Worm (Caenorhabditis elegans): ENCODE measurements around the gene scp-1.

The scp-1 gene

DNA sequence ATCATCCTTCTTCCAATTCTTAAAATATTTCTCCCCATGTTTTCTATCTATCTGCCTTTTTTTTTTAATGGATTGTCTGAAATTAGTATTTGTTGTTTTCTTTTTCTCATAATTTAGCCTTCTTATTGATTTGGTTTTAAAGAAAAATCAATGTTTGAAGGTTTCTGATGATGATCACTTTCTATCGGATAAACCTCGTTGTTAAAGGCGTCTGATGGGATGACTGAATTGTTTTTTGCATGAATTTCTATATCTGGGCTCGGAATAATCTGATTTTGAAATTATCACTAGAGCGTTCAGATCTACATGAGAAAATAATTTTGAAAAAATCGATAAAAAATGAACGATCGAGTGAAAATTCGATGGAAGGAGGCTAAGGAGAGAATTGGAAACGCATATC is at the start of gene scp-1:
Gene scp-1, plus strand, starts transcription at position 301 of the 400 bp plus-strand sequence.
- TF ChIP-seq F13H6.1 (tag; optimal IDR thresholded peaks at IDR 0.05) = no peak
- no peak for TF ChIP-seq lin-11 (tag; optimal IDR thresholded peaks at IDR 0.05)
- TF ChIP-seq K09A11.1 (tag; optimal IDR thresholded peaks at IDR 0.05; ENCODE audit: insufficient read depth) = no peak
- no peak for TF ChIP-seq hlh-6 (tag; optimal IDR thresholded peaks at IDR 0.05)
- TF ChIP-seq ceh-22 (tag; optimal IDR thresholded peaks at IDR 0.05) = no peak
- no peak for TF ChIP-seq ceh-19 (GFP tag; optimal IDR thresholded peaks at IDR 0.05)
- TF ChIP-seq ceh-31 (tag; optimal IDR thresholded peaks at IDR 0.05) = no peak
- TF ChIP-seq zip-5 (tag; optimal IDR thresholded peaks at IDR 0.05) = no peak
- TF ChIP-seq rnt-1 (tag; optimal IDR thresholded peaks at IDR 0.05) = no peak
- TF ChIP-seq madf-2 (tag; optimal IDR thresholded peaks at IDR 0.05) = no peak
- no peak for TF ChIP-seq pqm-1 (tag; optimal IDR thresholded peaks at IDR 0.05)
- TF ChIP-seq unc-86 (tag; optimal IDR thresholded peaks at IDR 0.05) = no peak
- no peak for TF ChIP-seq ahr-1 (tag; optimal IDR thresholded peaks at IDR 0.05)
- TF ChIP-seq pha-4 (tag; optimal IDR thresholded peaks at IDR 0.05) = no peak
- TF ChIP-seq fkh-6 (tag; optimal IDR thresholded peaks at IDR 0.05) = no peak
- TF ChIP-seq nfya-1 (tag; optimal IDR thresholded peaks at IDR 0.05) = no peak
- TF ChIP-seq C38D4.7 (GFP tag; optimal IDR thresholded peaks at IDR 0.05) = no peak
- no peak for TF ChIP-seq sox-4 (tag; optimal IDR thresholded peaks at IDR 0.05)

DNA sequence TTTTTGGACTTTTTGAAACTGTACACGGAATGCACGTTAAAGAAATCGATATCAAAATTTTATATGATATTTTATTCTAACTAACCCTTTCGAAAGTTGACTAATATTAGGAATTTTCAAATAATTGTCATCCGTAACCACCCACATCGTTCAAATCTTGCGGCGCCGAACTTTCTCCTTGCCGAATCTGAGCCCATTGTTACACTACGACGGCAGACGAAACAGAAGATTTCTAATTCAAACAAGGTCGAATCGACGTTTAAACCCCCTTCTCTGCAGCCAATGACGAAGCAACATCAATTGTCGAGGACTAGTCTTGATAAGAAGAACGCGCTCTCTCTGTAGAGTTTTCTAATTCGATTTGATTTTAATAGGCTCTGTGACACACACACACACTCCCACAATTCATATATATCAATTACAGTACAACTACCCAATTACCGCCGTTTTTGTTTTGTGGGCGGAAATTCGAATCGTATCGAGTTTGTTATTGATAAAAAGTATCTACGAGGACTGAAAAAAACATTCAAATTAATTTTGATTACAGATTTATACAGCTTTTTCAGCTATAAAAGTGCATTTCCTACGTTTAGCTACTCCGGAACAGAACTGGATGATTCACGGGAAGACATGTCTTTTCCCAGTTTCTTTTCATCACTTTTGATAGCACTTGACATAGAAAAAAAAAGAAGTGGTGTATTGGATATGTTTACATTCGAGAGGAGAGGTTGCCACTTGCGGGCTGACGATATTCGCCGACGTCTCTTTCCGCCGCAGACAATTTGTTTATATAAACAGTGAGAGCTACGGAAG is 49.2 kb upstream of the scp-1 start:
- TF ChIP-seq ceh-22 (tag; optimal IDR thresholded peaks at IDR 0.05) = peak; percentile 9
- TF ChIP-seq eyg-1 (tag; optimal IDR thresholded peaks at IDR 0.05) = no peak
- TF ChIP-seq nfya-1 (tag; optimal IDR thresholded peaks at IDR 0.05) = peak; percentile 14
- no peak for TF ChIP-seq fax-1 (tag; optimal IDR thresholded peaks at IDR 0.05)
- TF ChIP-seq tbx-2 (tag; optimal IDR thresholded peaks at IDR 0.05) = peak; percentile 31
- TF ChIP-seq pax-1 (tag; optimal IDR thresholded peaks at IDR 0.05) = peak; percentile 23
- no peak for TF ChIP-seq hlh-30 (tag; optimal IDR thresholded peaks at IDR 0.05; ENCODE audit: insufficient read depth)
- TF ChIP-seq ceh-34 (tag; optimal IDR thresholded peaks at IDR 0.05) = peak; percentile 47
- TF ChIP-seq nhr-232 (tag; optimal IDR thresholded peaks at IDR 0.05) = no peak
- no peak for TF ChIP-seq ref-2 (tag; optimal IDR thresholded peaks at IDR 0.05)
- TF ChIP-seq sdc-2 (tag; optimal IDR thresholded peaks at IDR 0.05) = no peak
- TF ChIP-seq C08G9.2 (tag; optimal IDR thresholded peaks at IDR 0.05) = no peak
- no peak for TF ChIP-seq hlh-8 (tag; optimal IDR thresholded peaks at IDR 0.05)
- TF ChIP-seq unc-55 (GFP tag; optimal IDR thresholded peaks at IDR 0.05) = no peak
- no peak for TF ChIP-seq T23F11.4 (GFP tag; optimal IDR thresholded peaks at IDR 0.05)
- no peak for TF ChIP-seq ceh-9 (tag; optimal IDR thresholded peaks at IDR 0.05)

DNA sequence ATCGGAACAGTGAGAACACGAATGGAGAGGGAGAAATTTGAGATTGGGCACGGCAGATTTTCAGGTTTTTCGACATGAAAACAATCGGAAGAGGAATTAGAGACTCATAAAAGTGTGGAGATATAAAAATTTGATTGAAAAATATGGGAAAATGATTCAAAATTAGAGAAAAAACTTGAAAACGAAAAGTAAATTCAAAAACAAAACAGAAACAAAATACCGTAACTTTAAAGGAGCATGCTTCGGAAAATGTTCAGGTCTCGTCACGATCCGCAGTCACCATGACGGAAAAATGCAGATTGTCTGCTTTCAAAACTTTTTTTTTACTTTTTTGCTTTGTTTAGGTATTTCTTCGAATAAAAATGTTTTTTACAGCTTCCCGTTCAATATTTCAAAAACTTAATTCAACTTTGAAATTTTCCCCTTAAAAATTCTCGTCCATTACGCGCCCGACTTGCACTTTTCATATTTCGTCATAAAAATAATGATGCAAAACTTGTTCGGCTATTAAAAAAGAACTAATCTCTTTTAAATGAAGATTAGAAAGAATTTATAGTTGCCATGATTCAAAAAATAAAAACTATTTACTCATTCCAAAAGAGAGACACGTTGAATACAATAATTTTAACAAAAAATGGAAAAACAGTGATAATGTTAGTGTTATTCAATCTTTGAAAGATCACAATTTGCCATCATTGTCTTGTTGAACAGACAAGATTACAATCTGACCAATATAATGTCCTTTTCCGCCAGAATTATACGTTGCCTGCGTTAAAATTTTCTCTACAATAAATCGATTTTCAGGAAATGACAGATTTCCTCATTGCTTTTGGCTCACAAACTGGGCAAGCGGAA is 48.4 kb upstream of the scp-1 start, which contains the start of gene mtrr-1:
Gene mtrr-1, plus strand, starts transcription at position 805 of the 855 bp plus-strand sequence.
- no peak for TF ChIP-seq gmeb-2 (tag; optimal IDR thresholded peaks at IDR 0.05)
- peak; percentile 64 for TF ChIP-seq ama-1 (optimal IDR thresholded peaks at IDR 0.05)

DNA sequence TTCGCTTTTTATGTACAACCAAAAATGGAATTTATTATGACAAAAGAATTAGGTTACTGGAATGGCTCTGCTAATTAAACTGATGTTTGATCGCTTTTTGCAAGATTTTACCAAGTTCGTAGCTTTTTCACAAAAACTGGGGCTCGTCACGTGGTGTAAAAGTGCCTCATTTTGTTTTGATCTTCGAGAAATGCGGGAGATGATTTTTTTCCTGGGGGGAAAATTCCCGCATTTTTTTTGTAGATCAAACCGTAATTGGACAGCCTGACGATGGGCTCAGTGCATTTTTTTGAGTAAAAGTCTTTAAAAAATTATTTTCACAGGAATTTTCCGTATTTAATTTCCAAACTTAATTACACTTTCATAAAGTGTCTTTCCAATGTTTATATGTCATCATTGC is 44.7 kb upstream of the scp-1 start:
- TF ChIP-seq dmd-4 (tag; optimal IDR thresholded peaks at IDR 0.05; ENCODE audit: borderline replicate concordance) (no peak), ceh-30 (tag; optimal IDR thresholded peaks at IDR 0.05) (no peak), C08G9.2 (tag; optimal IDR thresholded peaks at IDR 0.05) (no peak), ceh-2 (tag; optimal IDR thresholded peaks at IDR 0.05) (no peak), nhr-11 (tag; optimal IDR thresholded peaks at IDR 0.05) (no peak), che-1 (tag; optimal IDR thresholded peaks at IDR 0.05) (no peak), sox-2 (GFP tag; IDR thresholded peaks at IDR 0.05) (no peak), ceh-34 (tag; optimal IDR thresholded peaks at IDR 0.05) (no peak), elt-2 (tag; optimal IDR thresholded peaks at IDR 0.05) (no peak), pha-4 (tag; optimal IDR thresholded peaks at IDR 0.05) (no peak), sox-4 (tag; optimal IDR thresholded peaks at IDR 0.05) (no peak), ref-2 (tag; optimal IDR thresholded peaks at IDR 0.05) (no peak), ceh-18 (tag; optimal IDR thresholded peaks at IDR 0.05) (no peak), ets-4 (tag; optimal IDR thresholded peaks at IDR 0.05) (no peak), dve-1 (tag; optimal IDR thresholded peaks at IDR 0.05) (no peak), pros-1 (tag; optimal IDR thresholded peaks at IDR 0.05) (no peak)

All from whole organism, late embryonic.